Worm (Caenorhabditis elegans): Measurements from ENCODE around the gene F16G10.11.

DNA sequence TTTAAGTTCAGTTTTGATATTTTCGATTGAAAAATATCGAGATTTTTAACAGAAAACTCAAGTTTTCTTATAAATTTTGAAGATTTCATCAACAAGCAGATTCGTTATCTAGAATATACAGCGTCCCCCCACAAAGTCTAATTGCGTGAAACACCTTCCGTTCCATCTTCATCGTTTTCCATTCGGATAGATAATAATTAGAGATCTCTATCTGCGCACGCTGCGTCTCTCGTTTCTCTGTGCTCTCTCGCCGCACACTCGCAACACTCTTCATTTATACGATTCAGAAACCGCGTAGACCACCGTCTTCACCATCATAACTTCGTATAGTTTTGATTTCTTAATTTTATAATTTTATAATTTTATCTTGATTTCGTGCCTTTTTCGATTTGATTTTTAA, 43.0 kb upstream of the F16G10.11 start:
- TF ChIP-seq dmd-4 (tag; optimal IDR thresholded peaks at IDR 0.05; ENCODE audit: borderline replicate concordance) = no peak
- TF ChIP-seq fkh-10 (GFP tag; optimal IDR thresholded peaks at IDR 0.05) = no peak
